Fruit fly (Drosophila melanogaster): Measurements from ENCODE around the gene CG17959.

dm6 chrX:2977857-2978473, 31.1 kb downstream of the CG17959 start:
- TF ChIP-seq Clk (GFP tag; optimal IDR thresholded peaks at IDR 0.05) (no peak), kay (GFP tag; ENCODE audit: borderline replicate concordance) (no peak), CG33017 (tag; optimal IDR thresholded peaks at IDR 0.05) (no peak), pad (GFP tag; optimal IDR thresholded peaks at IDR 0.05) (no peak), CG5204 (GFP tag; optimal IDR thresholded peaks at IDR 0.05) (no peak), CG12768 (GFP tag; optimal IDR thresholded peaks at IDR 0.05) (no peak), CG11617 (GFP tag; optimal IDR thresholded peaks at IDR 0.05) (no peak), CG14711 (tag; optimal IDR thresholded peaks at IDR 0.05) (no peak), ovo (GFP tag; optimal IDR thresholded peaks at IDR 0.05) (no peak), Crg-1 (GFP tag; optimal IDR thresholded peaks at IDR 0.05) (no peak), bab1 (GFP tag; optimal IDR thresholded peaks at IDR 0.05) (no peak), toe (GFP tag; optimal IDR thresholded peaks at IDR 0.05) (no peak), cic (GFP tag; optimal IDR thresholded peaks at IDR 0.05) (no peak), CG7045 (GFP tag; optimal IDR thresholded peaks at IDR 0.05) (no peak)
